Worm (Caenorhabditis elegans): ENCODE data around the gene C03B8.3.
A peak's percentile ranks its signal among the peaks of the same experiment; 100 is the strongest.

C03B8.3 gene

ce11 chrIII:7710066-7710465 lies 2.0 kb upstream of the C03B8.3 start (continued):
- TF ChIP-seq nfya-1 (tag; optimal IDR thresholded peaks at IDR 0.05) (peak; percentile 83), pax-1 (tag; optimal IDR thresholded peaks at IDR 0.05) (no peak), unc-55 (GFP tag; optimal IDR thresholded peaks at IDR 0.05) (peak; percentile 61), zip-5 (tag; optimal IDR thresholded peaks at IDR 0.05) (no peak)

ce11 chrIII:7710943-7711342 lies 1.2 kb upstream of the C03B8.3 start:
- no peak for TF ChIP-seq sox-2 (GFP tag; IDR thresholded peaks at IDR 0.05)
- TF ChIP-seq ceh-22 (tag; optimal IDR thresholded peaks at IDR 0.05) = no peak
- TF ChIP-seq npax-4 (tag; optimal IDR thresholded peaks at IDR 0.05) = no peak
- no peak for TF ChIP-seq hlh-30 (tag; optimal IDR thresholded peaks at IDR 0.05; ENCODE audit: insufficient read depth)
- no peak for TF ChIP-seq ahr-1 (tag; optimal IDR thresholded peaks at IDR 0.05)
- no peak for TF ChIP-seq nhr-11 (tag; optimal IDR thresholded peaks at IDR 0.05)
- no peak for TF ChIP-seq K09A11.1 (tag; optimal IDR thresholded peaks at IDR 0.05; ENCODE audit: insufficient read depth)
- TF ChIP-seq lim-6 (tag; optimal IDR thresholded peaks at IDR 0.05) = no peak
- TF ChIP-seq fax-1 (tag; optimal IDR thresholded peaks at IDR 0.05) = no peak
- no peak for TF ChIP-seq eyg-1 (tag; optimal IDR thresholded peaks at IDR 0.05)
- peak; percentile 36 for TF ChIP-seq ceh-14 (tag; optimal IDR thresholded peaks at IDR 0.05)
- no peak for TF ChIP-seq fkh-10 (GFP tag; optimal IDR thresholded peaks at IDR 0.05)
- no peak for TF ChIP-seq hlh-8 (tag; optimal IDR thresholded peaks at IDR 0.05)
- no peak for TF ChIP-seq hlh-15 (tag; optimal IDR thresholded peaks at IDR 0.05)
- no peak for TF ChIP-seq Y22D7AL.16 (tag; optimal IDR thresholded peaks at IDR 0.05)
- TF ChIP-seq gmeb-2 (tag; optimal IDR thresholded peaks at IDR 0.05) = no peak
- no peak for TF ChIP-seq lin-11 (tag; optimal IDR thresholded peaks at IDR 0.05)
- TF ChIP-seq unc-86 (tag; optimal IDR thresholded peaks at IDR 0.05) = no peak
- TF ChIP-seq ceh-24 (tag; optimal IDR thresholded peaks at IDR 0.05) = no peak
- peak; percentile 48 for TF ChIP-seq pros-1 (tag; optimal IDR thresholded peaks at IDR 0.05)
- TF ChIP-seq C38D4.7 (GFP tag; optimal IDR thresholded peaks at IDR 0.05) = no peak
- TF ChIP-seq F13H6.1 (tag; optimal IDR thresholded peaks at IDR 0.05) = peak; percentile 4
- peak; percentile 69 for TF ChIP-seq nfya-1 (tag; optimal IDR thresholded peaks at IDR 0.05)
- TF ChIP-seq C08G9.2 (tag; optimal IDR thresholded peaks at IDR 0.05) = no peak
- TF ChIP-seq ceh-34 (tag; optimal IDR thresholded peaks at IDR 0.05) = peak; percentile 43
- no peak for TF ChIP-seq dve-1 (tag; optimal IDR thresholded peaks at IDR 0.05)
- TF ChIP-seq ceh-6 (GFP tag; optimal IDR thresholded peaks at IDR 0.05) = no peak
- TF ChIP-seq hlh-6 (tag; optimal IDR thresholded peaks at IDR 0.05) = no peak
- TF ChIP-seq ceh-45 (GFP tag; IDR thresholded peaks at IDR 0.05) = no peak; the same call in 1 of the 2 replicates
- TF ChIP-seq ceh-18 (tag; optimal IDR thresholded peaks at IDR 0.05) = peak; percentile 28
- TF ChIP-seq ztf-16 (tag; optimal IDR thresholded peaks at IDR 0.05) = no peak
- peak; percentile 55 for TF ChIP-seq tbx-2 (tag; optimal IDR thresholded peaks at IDR 0.05)
- no peak for TF ChIP-seq madf-2 (tag; optimal IDR thresholded peaks at IDR 0.05)
- no peak for TF ChIP-seq zip-5 (tag; optimal IDR thresholded peaks at IDR 0.05)
- no peak for TF ChIP-seq pat-9 (tag; optimal IDR thresholded peaks at IDR 0.05)
- TF ChIP-seq pqm-1 (tag; optimal IDR thresholded peaks at IDR 0.05) = no peak
- no peak for TF ChIP-seq pax-1 (tag; optimal IDR thresholded peaks at IDR 0.05)
- peak; percentile 41 for TF ChIP-seq ref-2 (tag; optimal IDR thresholded peaks at IDR 0.05)
- TF ChIP-seq ceh-19 (GFP tag; optimal IDR thresholded peaks at IDR 0.05) = peak; percentile 8
- TF ChIP-seq ceh-48 (tag; optimal IDR thresholded peaks at IDR 0.05) = peak; percentile 64
- peak; percentile 68 for TF ChIP-seq rnt-1 (tag; optimal IDR thresholded peaks at IDR 0.05)
- no peak for TF ChIP-seq dmd-4 (tag; optimal IDR thresholded peaks at IDR 0.05; ENCODE audit: borderline replicate concordance)
- TF ChIP-seq unc-42 (tag; optimal IDR thresholded peaks at IDR 0.05) = peak; percentile 63
- no peak for TF ChIP-seq unc-55 (GFP tag; optimal IDR thresholded peaks at IDR 0.05)
- TF ChIP-seq syd-9 (tag; optimal IDR thresholded peaks at IDR 0.05) = peak; percentile 8
- no peak for TF ChIP-seq pha-4 (tag; optimal IDR thresholded peaks at IDR 0.05)
- no peak for TF ChIP-seq K02D7.2 (tag; optimal IDR thresholded peaks at IDR 0.05)
- no peak for TF ChIP-seq tbx-7 (tag; optimal IDR thresholded peaks at IDR 0.05)
- peak; percentile 18 for TF ChIP-seq sox-4 (tag; optimal IDR thresholded peaks at IDR 0.05)
- TF ChIP-seq hlh-13 (GFP tag; optimal IDR thresholded peaks at IDR 0.05) = no peak
- no peak for TF ChIP-seq pha-2 (tag; optimal IDR thresholded peaks at IDR 0.05)
